Fruit fly (Drosophila melanogaster) whole organism, adult: ENCODE data around the gene MED14.

Experiments used
- CG11617 ChIP-seq: fragments of 200-800 bp; sonication (Bioruptor generic); optimal IDR thresholded peaks from 2 replicates; lab custom pipeline; 2017; ENCODE audit warnings: mild to moderate bottlenecking, missing biosample characterization, missing genetic modification reagents, missing genetic modification characterization
- CG12768 ChIP-seq: fragments of 200-800 bp; sonication (Bioruptor generic); optimal IDR thresholded peaks from 2 replicates; lab custom pipeline; 2017; ENCODE audit warnings: missing biosample characterization, missing genetic modification characterization, mild to moderate bottlenecking, moderate library complexity, missing genetic modification reagents
- CG33017 ChIP-seq: fragments of 200-800 bp; sonication (Bioruptor generic); optimal IDR thresholded peaks from 2 replicates; lab custom pipeline; 2018; ENCODE audit warnings: missing biosample characterization, mild to moderate bottlenecking, missing genetic modification characterization, moderate library complexity
- CG5204 ChIP-seq: fragments of 200-800 bp; sonication (Bioruptor generic); optimal IDR thresholded peaks from 2 replicates; lab custom pipeline; 2016; ENCODE audit warnings: missing biosample characterization, missing genetic modification characterization
- CG7101 ChIP-seq: fragments of 200-800 bp; sonication (Bioruptor generic); optimal IDR thresholded peaks from 2 replicates; lab custom pipeline; 2018; ENCODE audit warnings: missing biosample characterization, mild to moderate bottlenecking, missing genetic modification characterization, moderate library complexity
- Hr96 ChIP-seq: fragments of 200-800 bp; sonication (Bioruptor generic); optimal IDR thresholded peaks from 2 replicates; lab custom pipeline; 2016; ENCODE audit warnings: missing biosample characterization, missing genetic modification characterization
- Mnt ChIP-seq: fragments of 200-800 bp; sonication (Bioruptor generic); optimal IDR thresholded peaks from 2 replicates; lab custom pipeline; 2016; ENCODE audit warnings: missing biosample characterization, mild to moderate bottlenecking, missing genetic modification characterization
- bab1 ChIP-seq: fragments of 200-800 bp; sonication (Bioruptor generic); optimal IDR thresholded peaks from 3 replicates; lab custom pipeline; 2019; ENCODE audit warnings: missing biosample characterization, mild to moderate bottlenecking, missing genetic modification characterization, moderate library complexity
- cic ChIP-seq: fragments of 200-800 bp; sonication (Bioruptor generic); optimal IDR thresholded peaks from 2 replicates; lab custom pipeline; 2017; ENCODE audit warnings: missing biosample characterization, mild to moderate bottlenecking, missing genetic modification characterization, moderate library complexity
- cnc ChIP-seq, 2 experiments: fragments of >200 bp; optimal IDR thresholded peaks; 2 replicates each; lab custom pipeline; 2017
- kay ChIP-seq: fragments of 200-800 bp; sonication (Bioruptor generic); peaks from one replicate; lab custom pipeline; 2016; ENCODE audit warnings: missing biosample characterization, missing genetic modification characterization, borderline replicate concordance
- ovo ChIP-seq: fragments of 200-800 bp; sonication (Bioruptor generic); optimal IDR thresholded peaks from 2 replicates; lab custom pipeline; 2016; ENCODE audit warnings: missing biosample characterization, missing genetic modification characterization
- pad ChIP-seq: fragments of 200-800 bp; sonication (Bioruptor generic); optimal IDR thresholded peaks from 3 replicates; lab custom pipeline; 2017; ENCODE audit warnings: missing biosample characterization, missing genetic modification characterization, mild to moderate bottlenecking, moderate library complexity, missing genetic modification reagents
- tj ChIP-seq: fragments of 200-800 bp; sonication (Bioruptor generic); optimal IDR thresholded peaks from 3 replicates; lab custom pipeline; 2017; ENCODE audit warnings: missing biosample characterization, mild to moderate bottlenecking, missing genetic modification characterization, moderate library complexity
- toe ChIP-seq: fragments of 200-800 bp; sonication (Bioruptor generic); optimal IDR thresholded peaks from 2 replicates; lab custom pipeline; 2016; ENCODE audit warnings: missing biosample characterization, missing genetic modification characterization

Gene MED14

DNA sequence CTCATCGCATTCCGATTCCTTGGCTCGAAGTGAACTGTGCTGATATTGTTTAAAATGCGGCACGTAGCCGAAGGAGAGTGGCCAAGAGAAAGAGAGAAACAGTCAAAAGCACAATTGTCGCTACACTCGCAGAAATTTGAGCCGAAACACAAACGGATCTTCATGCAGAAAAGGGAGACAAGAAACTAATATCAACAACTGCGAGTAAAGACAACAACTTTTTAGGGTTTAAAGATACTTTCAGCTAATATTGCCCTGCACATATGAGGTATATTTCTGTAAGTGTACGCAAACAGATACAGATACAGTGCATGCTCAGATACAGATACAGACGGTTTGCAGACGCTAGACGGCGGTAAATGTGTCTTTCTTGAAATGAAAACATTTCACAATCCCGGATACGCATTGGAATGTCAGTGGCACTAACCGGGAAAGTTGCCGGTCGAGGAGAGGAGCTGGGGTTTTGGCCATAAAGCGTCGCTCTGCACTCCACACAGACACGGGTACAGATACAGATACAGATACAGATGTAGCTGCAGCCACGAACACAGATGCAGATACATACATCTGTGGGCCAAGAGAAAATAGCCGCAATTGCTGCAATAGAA, 51.2 kb downstream of the MED14 start:
- TF ChIP-seq Mnt (GFP tag; lab: Kevin White, UChicago) (no peak), tj (GFP tag; lab: Kevin White, UChicago) (peak; percentile 44), bab1 (GFP tag; lab: Kevin White, UChicago) (peak; percentile 26)

- TF ChIP-seq tj (GFP tag; lab: Kevin White, UChicago) (no peak), pad (GFP tag; lab: Kevin White, UChicago) (no peak), CG12768 (no peak), Hr96 (GFP tag; lab: Kevin White, UChicago) (no peak), kay (GFP tag; lab: Kevin White, UChicago) (no peak), ovo (GFP tag; lab: Kevin White, UChicago) (no peak), cic (GFP tag; lab: Kevin White, UChicago) (no peak), toe (no peak), CG7101 (tag; lab: Kevin White, UChicago) (no peak), CG5204 (GFP tag; lab: Kevin White, UChicago) (no peak), cnc (optimal IDR thresholded peaks at IDR 0.05; lab: Kevin White, UChicago) (no peak)
These were observed 52.5 kb downstream of the MED14 start for dm6 chr3L:645426-646036.

dm6 chr3L:647529-647928, 54.5 kb downstream of the MED14 start:
- TF ChIP-seq cic (GFP tag; lab: Kevin White, UChicago) = peak; percentile 54
- TF ChIP-seq cnc (optimal IDR thresholded peaks at IDR 0.05; lab: Kevin White, UChicago) = no peak

DNA sequence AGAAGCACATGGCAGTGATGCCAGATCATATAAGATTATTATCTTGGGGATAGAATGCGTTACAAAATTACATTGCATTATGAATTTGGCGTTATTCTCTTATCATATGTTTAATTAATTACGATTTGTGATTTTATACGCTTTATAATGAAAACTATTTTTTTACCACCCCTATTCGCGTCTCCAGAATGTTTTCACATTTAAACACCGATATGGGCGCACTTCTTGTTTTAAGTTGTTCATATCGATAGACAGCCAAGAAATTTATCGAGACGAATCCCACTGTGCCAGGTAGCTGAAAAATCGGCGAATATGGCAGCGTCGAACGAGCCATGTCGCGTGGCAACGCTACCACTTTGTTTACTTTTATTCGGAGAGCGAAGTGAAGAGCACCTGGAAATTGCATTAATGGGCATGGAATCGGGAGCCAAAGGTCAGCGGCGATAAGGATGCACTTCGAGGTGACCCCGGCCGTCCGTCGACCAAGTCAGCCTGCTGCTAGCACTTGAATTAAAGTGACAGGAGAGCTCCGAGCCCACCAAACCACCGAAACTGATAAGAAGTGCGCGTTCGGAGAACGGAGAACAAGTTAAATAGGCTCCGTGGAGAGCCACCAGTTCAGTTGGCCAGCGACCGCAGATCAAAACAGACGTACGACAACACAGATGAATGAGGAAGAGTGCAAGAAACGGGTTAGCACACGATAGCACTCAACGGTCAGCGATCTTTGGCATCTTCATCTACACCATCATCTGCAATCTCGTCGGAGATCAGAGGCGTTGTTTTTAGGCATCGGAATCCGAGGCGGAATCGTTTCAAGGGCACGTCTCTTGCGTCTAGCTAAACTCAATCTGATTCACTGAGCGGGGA, 55.3 kb downstream of the MED14 start, which contains the start of gene Gale:
Gale (plus strand) TSS at position 401 of the 870 bp plus-strand sequence.
- TF ChIP-seq cic (GFP tag; lab: Kevin White, UChicago) (peak; percentile 60), CG12768 (peak; percentile 34), CG11617 (no peak), Mnt (GFP tag; lab: Kevin White, UChicago) (peak; percentile 66), CG5204 (GFP tag; lab: Kevin White, UChicago) (no peak), toe (peak; percentile 66), CG33017 (peak; percentile 23)
